Fruit fly (Drosophila melanogaster): ENCODE results near the gene CG34140.

Gene CG34140

dm6 chr3L:156591-157303 lies 27.5 kb downstream of the CG34140 start (continued):
- TF ChIP-seq maf-S (GFP tag; optimal IDR thresholded peaks at IDR 0.05) (no peak), ATbp (GFP tag; optimal IDR thresholded peaks at IDR 0.05) (no peak), CG2120 (GFP tag; optimal IDR thresholded peaks at IDR 0.05) (no peak), mld (GFP tag; IDR thresholded peaks at IDR 0.05; ENCODE audit: partially characterized antibody) (no peak), danr (GFP tag; IDR thresholded peaks at IDR 0.05) (no peak), CG1647 (GFP tag; optimal IDR thresholded peaks at IDR 0.05) (no peak), CG8478 (optimal IDR thresholded peaks at IDR 0.05) (no peak), CG2678 (tag; optimal IDR thresholded peaks at IDR 0.05) (peak; percentile 14), crol (GFP tag; IDR thresholded peaks at IDR 0.05) (peak; percentile 75; the same call in 1 of the 2 replicates), sens-2 (GFP tag; IDR thresholded peaks at IDR 0.05) (no peak), CG12219 (GFP tag; optimal IDR thresholded peaks at IDR 0.05) (no peak), slp2 (GFP tag; optimal IDR thresholded peaks at IDR 0.05) (no peak), CG34376 (GFP tag; optimal IDR thresholded peaks at IDR 0.05) (peak; percentile 72), CG6791 (GFP tag; IDR thresholded peaks at IDR 0.05; ENCODE audit: partially characterized antibody) (no peak), dpn (GFP tag; optimal IDR thresholded peaks at IDR 0.05) (no peak), Ets65A (GFP tag) (no peak), Mrtf (GFP tag; IDR thresholded peaks at IDR 0.05) (no peak), Dref (GFP tag; IDR thresholded peaks at IDR 0.05) (no peak), tio (GFP tag; optimal IDR thresholded peaks at IDR 0.05) (no peak), D19A (tag; optimal IDR thresholded peaks at IDR 0.05) (no peak), NfI (GFP tag; optimal IDR thresholded peaks at IDR 0.05) (no peak), lbe (GFP tag; optimal IDR thresholded peaks at IDR 0.05) (peak; percentile 14), lab (GFP tag; optimal IDR thresholded peaks at IDR 0.05) (peak; percentile 38)

DNA sequence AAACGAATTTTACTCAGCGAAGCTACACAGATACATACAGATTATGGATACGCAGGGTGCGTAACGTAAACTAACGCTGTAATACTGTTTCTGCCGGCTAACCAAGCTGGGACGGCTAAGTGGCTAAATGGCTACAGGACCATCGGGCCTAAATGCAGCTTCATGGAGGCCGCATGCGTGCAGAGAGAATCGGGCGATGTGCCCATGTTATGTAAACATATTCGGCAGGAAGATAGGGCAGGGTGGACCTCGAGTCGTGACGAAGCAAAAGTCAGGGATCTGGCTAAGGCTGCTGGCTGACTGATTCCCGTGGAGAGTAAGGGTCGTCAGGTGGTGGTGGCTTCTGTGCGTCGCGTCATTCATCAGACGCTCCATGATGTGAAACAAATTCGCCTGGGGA lies 30.6 kb downstream of the CG34140 start:
- TF ChIP-seq tup (GFP tag; optimal IDR thresholded peaks at IDR 0.05), result no peak
- TF ChIP-seq sens-2 (GFP tag; IDR thresholded peaks at IDR 0.05), result no peak
- no peak for TF ChIP-seq CG34376 (GFP tag; optimal IDR thresholded peaks at IDR 0.05)
- peak in 1 of 2 experiments; percentile 68 for TF ChIP-seq Hr51 (GFP tag; optimal IDR thresholded peaks at IDR 0.05)
- no peak for TF ChIP-seq disco-r (GFP tag; optimal IDR thresholded peaks at IDR 0.05)
- peak; percentile 7 for TF ChIP-seq nerfin-1 (tag; optimal IDR thresholded peaks at IDR 0.05)
- TF ChIP-seq peb (GFP tag; IDR thresholded peaks at IDR 0.05), result no peak
- no peak for TF ChIP-seq cwo (GFP tag; optimal IDR thresholded peaks at IDR 0.05)
- no peak for TF ChIP-seq D19A (tag; optimal IDR thresholded peaks at IDR 0.05)
- TF ChIP-seq ato (GFP tag; IDR thresholded peaks at IDR 0.05; ENCODE audit: partially characterized antibody), result no peak
- TF ChIP-seq Pdp1 (GFP tag; optimal IDR thresholded peaks at IDR 0.05), result peak in 1 of 2 experiments; percentile 62
- TF ChIP-seq CG4360 (GFP tag; IDR thresholded peaks at IDR 0.05), result no peak
- no peak for TF ChIP-seq trh (GFP tag; optimal IDR thresholded peaks at IDR 0.05)
- peak; percentile 71 for TF ChIP-seq ewg (GFP tag; optimal IDR thresholded peaks at IDR 0.05)
- no peak for TF ChIP-seq CG12104 (GFP tag; optimal IDR thresholded peaks at IDR 0.05)
- no peak for TF ChIP-seq CG8290 (GFP tag; optimal IDR thresholded peaks at IDR 0.05)
- peak in 1 of 2 experiments; percentile 32 for TF ChIP-seq CG8290 (tag; optimal IDR thresholded peaks at IDR 0.05)
- TF ChIP-seq CG33213 (GFP tag; optimal IDR thresholded peaks at IDR 0.05), result no peak
- no peak for TF ChIP-seq Antp (GFP tag; optimal IDR thresholded peaks at IDR 0.05)
- no peak for TF ChIP-seq Scr (GFP tag; IDR thresholded peaks at IDR 0.05; ENCODE audit: partially characterized antibody)
- TF ChIP-seq Deaf1 (tag; optimal IDR thresholded peaks at IDR 0.05), result peak; percentile 46
- 0 out of 4 replicates have a peak, but pooled peaks have one; percentile 35 for TF ChIP-seq chinmo (GFP tag; IDR thresholded peaks at IDR 0.05; ENCODE audit: partially characterized antibody)
- no peak for TF ChIP-seq CG15696 (tag; optimal IDR thresholded peaks at IDR 0.05)
- no peak for TF ChIP-seq sima (GFP tag; optimal IDR thresholded peaks at IDR 0.05)
- no peak for TF ChIP-seq Optix (GFP tag; IDR thresholded peaks at IDR 0.05)
- TF ChIP-seq CG2712 (tag; optimal IDR thresholded peaks at IDR 0.05), result no peak
- no peak for TF ChIP-seq TFAM (GFP tag; optimal IDR thresholded peaks at IDR 0.05)
- no peak for TF ChIP-seq CG1024 (GFP tag; IDR thresholded peaks at IDR 0.05)
- TF ChIP-seq CG31224 (GFP tag; IDR thresholded peaks at IDR 0.05), result no peak
- TF ChIP-seq Med (GFP tag), result peak; percentile 67

Data from whole organism, embryonic.